Fruit fly (Drosophila melanogaster): ENCODE data around the gene Nnk.

- TF ChIP-seq topi (GFP tag; optimal IDR thresholded peaks at IDR 0.05) = no peak
- TF ChIP-seq CG4318 (GFP tag; optimal IDR thresholded peaks at IDR 0.05) = no peak
- TF ChIP-seq fd59A (GFP tag; optimal IDR thresholded peaks at IDR 0.05) = no peak
Observed at dm6 chr3R:17776104-17776589, 28.9 kb downstream of the Nnk start.
